Fruit fly (Drosophila melanogaster) whole organism, embryonic: Measurements from ENCODE around the gene CG42500.

Source experiments
- CG12155 ChIP-seq: fragments of 200-800 bp; sonication (Bioruptor generic); optimal IDR thresholded peaks from 3 replicates; lab custom pipeline; 2016; ENCODE audit warnings: missing biosample characterization, missing genetic modification characterization
- CG12219 ChIP-seq: fragments of 200-800 bp; sonication (Bioruptor generic); optimal IDR thresholded peaks from 3 replicates; lab custom pipeline; 2018; ENCODE audit warnings: missing biosample characterization, mild to moderate bottlenecking, missing genetic modification characterization
- CG12236 ChIP-seq: fragments of 200-800 bp; sonication (Bioruptor generic); optimal IDR thresholded peaks from 2 replicates; lab custom pipeline; 2016; ENCODE audit warnings: missing biosample characterization, missing genetic modification characterization
- CG14014 ChIP-seq: fragments of 200-800 bp; sonication (Bioruptor generic); IDR thresholded peaks from 2 replicates; pipeline ENCODE4 v1.3.6; 2022; ENCODE audit warnings: missing biosample characterization, missing genetic modification characterization
- CG15073 ChIP-seq: fragments of 200-800 bp; sonication (Bioruptor generic); optimal IDR thresholded peaks from 2 replicates; lab custom pipeline; 2016; ENCODE audit warnings: missing biosample characterization, missing genetic modification characterization
- CG1602 ChIP-seq: fragments of 200-800 bp; sonication (Bioruptor generic); optimal IDR thresholded peaks from 3 replicates; lab custom pipeline; 2016; ENCODE audit warnings: missing biosample characterization, missing genetic modification characterization
- CG17359 ChIP-seq: fragments of 200-800 bp; sonication (Bioruptor generic); optimal IDR thresholded peaks from 3 replicates; lab custom pipeline; 2018; ENCODE audit warnings: missing biosample characterization, mild to moderate bottlenecking, missing genetic modification characterization, moderate library complexity
- CG17912 ChIP-seq: fragments of 200-800 bp; sonication (Bioruptor generic); optimal IDR thresholded peaks from 2 replicates; lab custom pipeline; 2018; ENCODE audit warnings: missing biosample characterization, mild to moderate bottlenecking, missing genetic modification characterization
- CG2116 ChIP-seq: fragments of 200-800 bp; sonication (Bioruptor generic); optimal IDR thresholded peaks from 3 replicates; lab custom pipeline; 2018; ENCODE audit warnings: missing biosample characterization, mild to moderate bottlenecking, missing genetic modification characterization
- CG30403 ChIP-seq: fragments of 200-800 bp; sonication (Bioruptor generic); optimal IDR thresholded peaks from 3 replicates; lab custom pipeline; 2016; ENCODE audit warnings: missing biosample characterization, missing genetic modification characterization
- CG33213 ChIP-seq: fragments of 200-800 bp; sonication (Bioruptor generic); optimal IDR thresholded peaks from 3 replicates; lab custom pipeline; 2016; ENCODE audit warnings: missing biosample characterization, missing genetic modification characterization
- CG3847 ChIP-seq: fragments of 200-800 bp; sonication (Bioruptor generic); IDR thresholded peaks from 2 replicates; pipeline ENCODE4 v1.3.6; 2022; ENCODE audit warnings: missing biosample characterization, missing genetic modification characterization
- CG5245 ChIP-seq: fragments of 200-800 bp; sonication (Bioruptor generic); optimal IDR thresholded peaks from 3 replicates; lab custom pipeline; 2016; ENCODE audit warnings: missing biosample characterization, missing genetic modification characterization
- CG6175 ChIP-seq: fragments of 200-800 bp; sonication (Bioruptor generic); IDR thresholded peaks from 3 replicates; pipeline ENCODE4 v1.3.6; 2022; ENCODE audit warnings: missing biosample characterization, missing genetic modification characterization
- CG6254 ChIP-seq: fragments of 200-800 bp; sonication (Bioruptor generic); optimal IDR thresholded peaks from 3 replicates; lab custom pipeline; 2017; ENCODE audit warnings: mild to moderate bottlenecking, missing biosample characterization, missing genetic modification reagents, missing genetic modification characterization
- CG8290 ChIP-seq, 3 experiments: fragments of 200-800 bp; sonication (Bioruptor generic); optimal IDR thresholded peaks; 2 replicates each; lab custom pipeline; 2016 to 2019; ENCODE audit warnings: missing biosample characterization in 3 of 3, missing genetic modification characterization in 3 of 3, mild to moderate bottlenecking in 2 of 3, moderate library complexity in 1 of 3
- CG9727 ChIP-seq: fragments of 200-800 bp; sonication (Bioruptor generic); optimal IDR thresholded peaks from 3 replicates; lab custom pipeline; 2017; ENCODE audit warnings: missing biosample characterization, mild to moderate bottlenecking, missing genetic modification characterization
- Camta ChIP-seq: fragments of 200-800 bp; sonication (Bioruptor generic); optimal IDR thresholded peaks from 2 replicates; lab custom pipeline; 2016; ENCODE audit warnings: missing biosample characterization, missing genetic modification characterization
- Chrac-16 ChIP-seq: fragments of 200-800 bp; sonication (Bioruptor generic); optimal IDR thresholded peaks from 3 replicates; lab custom pipeline; 2016; ENCODE audit warnings: missing biosample characterization, missing genetic modification characterization
- Dfd ChIP-seq, 2 experiments: fragments of >200 bp; optimal IDR thresholded peaks; 2 replicates each; lab custom pipeline; 2017; ENCODE audit warnings: missing biosample characterization in 2 of 2, missing genetic modification characterization in 2 of 2
- Dref ChIP-seq: fragments of 200-800 bp; sonication (Bioruptor generic); IDR thresholded peaks from 2 replicates; pipeline ENCODE4 v1.3.6; 2022; ENCODE audit warnings: missing biosample characterization, missing genetic modification characterization
- Elba2 ChIP-seq: fragments of 200-800 bp; sonication (Bioruptor generic); optimal IDR thresholded peaks from 3 replicates; lab custom pipeline; 2016; ENCODE audit warnings: missing biosample characterization, missing genetic modification characterization
- Fer2 ChIP-seq: fragments of 200-800 bp; sonication (Bioruptor generic); optimal IDR thresholded peaks from 2 replicates; lab custom pipeline; 2018; ENCODE audit warnings: missing biosample characterization, mild to moderate bottlenecking, missing genetic modification characterization, moderate library complexity
- HHEX ChIP-seq: fragments of 200-800 bp; sonication (Bioruptor generic); optimal IDR thresholded peaks from 3 replicates; lab custom pipeline; 2017; ENCODE audit warnings: missing biosample characterization, mild to moderate bottlenecking, missing genetic modification characterization, missing genetic modification reagents
- Myb ChIP-seq: fragments of 200-800 bp; sonication (Bioruptor generic); optimal IDR thresholded peaks from 2 replicates; lab custom pipeline; 2016; ENCODE audit warnings: missing biosample characterization, missing genetic modification characterization
- Pdp1 ChIP-seq, 2 experiments: fragments of 200-800 bp; sonication (Bioruptor generic); optimal IDR thresholded peaks; 3 replicates each; lab custom pipeline; 2016; ENCODE audit warnings: missing biosample characterization in 2 of 2, missing genetic modification characterization in 2 of 2, mild to moderate bottlenecking in 1 of 2, moderate library complexity in 1 of 2
- al ChIP-seq: fragments of 200-800 bp; sonication (Bioruptor generic); IDR thresholded peaks from 2 replicates; pipeline ENCODE4 v1.3.6; 2022; ENCODE audit warnings: missing biosample characterization, missing genetic modification characterization
- ap ChIP-seq: fragments of 200-800 bp; sonication (Bioruptor generic); IDR thresholded peaks from 2 replicates; pipeline ENCODE4 v1.3.6; 2022; ENCODE audit warnings: missing biosample characterization, missing genetic modification characterization
- ara ChIP-seq: fragments of 200-800 bp; sonication (Bioruptor generic); IDR thresholded peaks from 2 replicates; pipeline ENCODE4 v1.3.6; 2022; ENCODE audit warnings: missing biosample characterization, missing genetic modification characterization
- chif ChIP-seq, 2 experiments: fragments of 200-800 bp; sonication (Bioruptor generic); optimal IDR thresholded peaks; 3 replicates each; lab custom pipeline; 2016; ENCODE audit warnings: missing biosample characterization in 2 of 2, missing genetic modification characterization in 2 of 2
- chm ChIP-seq: fragments of 200-800 bp; sonication (Bioruptor generic); IDR thresholded peaks from 2 replicates; pipeline ENCODE4 v1.3.6; 2022; ENCODE audit warnings: missing biosample characterization, missing genetic modification characterization
- exex ChIP-seq: fragments of 200-800 bp; sonication (Bioruptor generic); optimal IDR thresholded peaks from 4 replicates; lab custom pipeline; 2018; ENCODE audit warnings: missing biosample characterization, mild to moderate bottlenecking, missing genetic modification characterization, moderate library complexity
- fd102C ChIP-seq: fragments of 200-800 bp; sonication (Bioruptor generic); optimal IDR thresholded peaks from 2 replicates; lab custom pipeline; 2018; ENCODE audit warnings: missing biosample characterization, mild to moderate bottlenecking, missing genetic modification characterization, moderate library complexity
- gce ChIP-seq: fragments of 200-800 bp; sonication (Bioruptor generic); IDR thresholded peaks from 3 replicates; pipeline ENCODE4 v1.3.6; 2022; ENCODE audit warnings: missing biosample characterization, missing genetic modification characterization
- hkb ChIP-seq, 2 experiments: fragments of 200-800 bp in 1 of 2; fragments of >200 bp in 1 of 2; sonication (Bioruptor generic) in 1 of 2; IDR thresholded peaks in 1 of 2; optimal IDR thresholded peaks in 1 of 2; 2 replicates each; pipeline versions ENCODE4 v1.3.6 to Lab custom; 2017 to 2022; ENCODE audit warnings: missing biosample characterization in 1 of 2, missing genetic modification characterization in 1 of 2
- hth ChIP-seq: fragments of >200 bp; optimal IDR thresholded peaks from 2 replicates; lab custom pipeline; 2017; ENCODE audit warnings: inconsistent platforms
- kah ChIP-seq: fragments of 200-800 bp; sonication (Bioruptor generic); optimal IDR thresholded peaks from 2 replicates; lab custom pipeline; 2018; ENCODE audit warnings: missing biosample characterization, mild to moderate bottlenecking, missing genetic modification characterization
- klu ChIP-seq: fragments of 200-800 bp; sonication (Bioruptor generic); IDR thresholded peaks from 2 replicates; pipeline ENCODE4 v1.3.6; 2022; ENCODE audit warnings: missing biosample characterization, missing genetic modification characterization
- lab ChIP-seq: fragments of 200-800 bp; sonication (Bioruptor generic); optimal IDR thresholded peaks from 3 replicates; lab custom pipeline; 2017; ENCODE audit warnings: missing biosample characterization, missing genetic modification characterization, mild to moderate bottlenecking, moderate library complexity, missing genetic modification reagents
- nau ChIP-seq: fragments of 200-800 bp; sonication (Bioruptor generic); optimal IDR thresholded peaks from 3 replicates; lab custom pipeline; 2017; ENCODE audit warnings: missing biosample characterization, mild to moderate bottlenecking, missing genetic modification characterization, missing genetic modification reagents
- pzg ChIP-seq: fragments of 200-800 bp; sonication (Bioruptor generic); optimal IDR thresholded peaks from 3 replicates; lab custom pipeline; 2018; ENCODE audit warnings: missing biosample characterization, mild to moderate bottlenecking, missing genetic modification characterization, moderate library complexity
- sim ChIP-seq: fragments of 200-800 bp; sonication (Bioruptor generic); IDR thresholded peaks from 2 replicates; pipeline ENCODE4 v1.3.6; 2022; ENCODE audit warnings: missing biosample characterization, missing genetic modification characterization
- sisA ChIP-seq: fragments of 200-800 bp; sonication (Bioruptor generic); IDR thresholded peaks from 2 replicates; pipeline ENCODE4 v1.3.6; 2022; ENCODE audit warnings: missing biosample characterization, missing genetic modification characterization
- slp2 ChIP-seq: fragments of 200-800 bp; sonication (Bioruptor generic); optimal IDR thresholded peaks from 2 replicates; lab custom pipeline; 2016; ENCODE audit warnings: missing biosample characterization, missing genetic modification characterization
- ssp ChIP-seq: fragments of 200-800 bp; sonication (Bioruptor generic); IDR thresholded peaks from 2 replicates; pipeline ENCODE4 v1.3.6; 2022; ENCODE audit warnings: missing biosample characterization, missing genetic modification characterization
- tup ChIP-seq: fragments of 200-800 bp; sonication (Bioruptor generic); optimal IDR thresholded peaks from 2 replicates; lab custom pipeline; 2016; ENCODE audit warnings: missing biosample characterization, mild to moderate bottlenecking, missing genetic modification characterization, moderate library complexity
- vvl ChIP-seq: fragments of 200-800 bp; sonication (Bioruptor generic); IDR thresholded peaks from 2 replicates; pipeline ENCODE4 v1.3.6; 2022; ENCODE audit warnings: missing biosample characterization, missing genetic modification characterization
- yki ChIP-seq: fragments of >200 bp; optimal IDR thresholded peaks from 3 replicates; lab custom pipeline; 2018
- zen ChIP-seq: fragments of 200-800 bp; sonication (Bioruptor generic); optimal IDR thresholded peaks from 3 replicates; lab custom pipeline; 2018; ENCODE audit warnings: missing biosample characterization, mild to moderate bottlenecking, missing genetic modification characterization, moderate library complexity
- zfh1 ChIP-seq: fragments of 200-800 bp; sonication (Bioruptor generic); IDR thresholded peaks from 3 replicates; pipeline ENCODE4 v1.3.6; 2022; ENCODE audit warnings: missing biosample characterization, missing genetic modification characterization

The CG42500 gene

DNA sequence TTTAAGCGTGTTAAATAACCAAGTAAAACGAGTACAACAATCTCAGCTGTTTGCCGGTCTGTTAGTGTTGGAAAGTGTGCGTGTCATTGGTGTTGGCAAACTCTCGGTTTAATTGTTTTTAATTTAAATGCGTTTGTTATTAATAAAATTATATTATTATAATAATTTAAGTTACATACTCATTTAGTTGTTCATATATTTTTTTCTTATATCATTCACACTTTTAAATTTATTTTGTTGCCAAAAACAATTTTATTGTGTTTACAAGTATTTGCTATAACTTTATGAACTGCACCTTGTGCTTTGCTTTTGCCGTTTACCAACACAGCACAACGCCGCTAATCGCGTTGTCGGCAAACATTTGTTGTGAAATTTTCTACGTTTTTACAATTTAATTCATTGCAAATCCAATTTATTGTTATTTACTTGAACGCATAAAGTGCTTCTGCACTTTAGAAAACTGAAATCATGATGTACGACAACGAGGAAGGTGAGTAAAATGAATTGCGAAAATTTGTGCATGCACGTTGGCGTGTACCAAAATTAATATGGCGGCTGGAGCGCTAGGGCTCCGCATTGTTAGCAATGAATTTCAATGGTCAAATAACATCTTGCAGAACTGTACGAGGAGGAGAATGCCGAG, 26.9 kb downstream of the CG42500 start, which contains the start of the genes 140up and Polr2B (continued):
- TF ChIP-seq Pdp1 (GFP tag; optimal IDR thresholded peaks at IDR 0.05; lab: Kevin White, UChicago), result peak; percentile 62 to 86
- no peak for TF ChIP-seq CG12236 (GFP tag; lab: Kevin White, UChicago)
- TF ChIP-seq slp2 (GFP tag; lab: Kevin White, UChicago), result peak; percentile 29
- TF ChIP-seq Chrac-16, result peak; percentile 95
- peak; percentile 76 for TF ChIP-seq CG2116 (GFP tag; lab: Kevin White, UChicago)
- TF ChIP-seq CG1602, result peak; percentile 94
- peak; percentile 95 for TF ChIP-seq lab
- peak; percentile 70 for TF ChIP-seq CG33213 (GFP tag; lab: Kevin White, UChicago)
- TF ChIP-seq CG17359 (tag; lab: Kevin White, UChicago), result peak; percentile 93
- TF ChIP-seq CG5245, result peak; percentile 83
- peak; percentile 74 for TF ChIP-seq CG17912 (GFP tag; lab: Kevin White, UChicago)
- TF ChIP-seq nau (GFP tag; lab: Kevin White, UChicago), result peak; percentile 76
- peak; percentile 60 to 76 for TF ChIP-seq chif (GFP tag; optimal IDR thresholded peaks at IDR 0.05; lab: Kevin White, UChicago)
- TF ChIP-seq Dfd (GFP tag; optimal IDR thresholded peaks at IDR 0.05; lab: Kevin White, UChicago), result no peak
- peak; percentile 94 for TF ChIP-seq CG12155
- TF ChIP-seq pzg, result peak; percentile 43
- peak; percentile 67 for TF ChIP-seq CG15073 (GFP tag; lab: Kevin White, UChicago)
- TF ChIP-seq zfh1 (GFP tag; lab: Robert Waterston, UW), result peak; percentile 88
- peak; percentile 92 for TF ChIP-seq HHEX (GFP tag; lab: Kevin White, UChicago)
- TF ChIP-seq sisA (GFP tag; lab: Robert Waterston, UW), result peak; percentile 93
- TF ChIP-seq Dref (GFP tag; lab: Robert Waterston, UW), result peak; percentile 31; the same call in 1 of the 2 replicates
- peak; percentile 93 for TF ChIP-seq CG9727 (GFP tag; lab: Kevin White, UChicago)
- peak; percentile 90 for TF ChIP-seq al (GFP tag; lab: Robert Waterston, UW)
- peak; percentile 88 for TF ChIP-seq CG14014 (GFP tag; lab: Robert Waterston, UW)
- TF ChIP-seq gce (GFP tag; lab: Robert Waterston, UW), result peak; percentile 63; the same call in 2 of the 3 replicates
- TF ChIP-seq CG3847 (GFP tag; lab: Robert Waterston, UW), result peak; percentile 97
- TF ChIP-seq tup (GFP tag; lab: Kevin White, UChicago), result peak; percentile 78
- peak; percentile 96 for TF ChIP-seq vvl (GFP tag; lab: Robert Waterston, UW)
- TF ChIP-seq Myb (GFP tag; lab: Kevin White, UChicago), result peak; percentile 46
- peak; percentile 85 for TF ChIP-seq CG6175
- peak; percentile 70 for TF ChIP-seq Camta (GFP tag; lab: Kevin White, UChicago)
- TF ChIP-seq ssp (GFP tag; lab: Robert Waterston, UW), result peak; percentile 89
- TF ChIP-seq CG12219 (GFP tag; lab: Kevin White, UChicago), result peak; percentile 57
- TF ChIP-seq yki (lab: Kevin White, UChicago), result no peak
- peak; percentile 87 for TF ChIP-seq CG8290 (GFP tag; optimal IDR thresholded peaks at IDR 0.05; lab: Kevin White, UChicago)
- peak in 1 of 2 experiments; percentile 68 for TF ChIP-seq CG8290 (tag; optimal IDR thresholded peaks at IDR 0.05; lab: Kevin White, UChicago)
- TF ChIP-seq CG30403 (GFP tag; lab: Kevin White, UChicago), result peak; percentile 97
- TF ChIP-seq CG6254 (GFP tag; lab: Kevin White, UChicago), result peak; percentile 76
- peak; percentile 95 for TF ChIP-seq klu (GFP tag; lab: Robert Waterston, UW)
- peak; percentile 76 for TF ChIP-seq kah (GFP tag; lab: Kevin White, UChicago)
- 0 out of 2 replicates have a peak, but pooled peaks have one; percentile 27 for TF ChIP-seq sim (GFP tag; lab: Robert Waterston, UW)
- peak; percentile 89 for TF ChIP-seq ap
- TF ChIP-seq Fer2, result peak; percentile 92
- no peak for TF ChIP-seq hkb (optimal IDR thresholded peaks at IDR 0.05; lab: Kevin White, UChicago)
- peak; percentile 90 for TF ChIP-seq hkb (GFP tag; IDR thresholded peaks at IDR 0.05; lab: Robert Waterston, UW)
- TF ChIP-seq Elba2 (GFP tag; lab: Kevin White, UChicago), result peak; percentile 70
- peak; percentile 91 for TF ChIP-seq ara
- TF ChIP-seq chm, result 0 out of 2 replicates have a peak, but pooled peaks have one; percentile 43
- peak; percentile 93 for TF ChIP-seq zen
- TF ChIP-seq exex (tag; lab: Kevin White, UChicago), result peak; percentile 73
- TF ChIP-seq fd102C, result peak; percentile 8
- no peak for TF ChIP-seq hth
